Worm (Caenorhabditis elegans) whole organism, mixed stage, embryonic: ENCODE data around the gene pap-2.

Experiments used
- ceh-43 ChIP-seq: fragments of 200-800 bp; sonication (Bioruptor generic); optimal IDR thresholded peaks from 2 replicates; lab custom pipeline; 2018; ENCODE audit warnings: mild to moderate bottlenecking, missing genetic modification characterization, moderate library complexity, missing compliant biosample characterization
- drap-1 ChIP-seq: fragments of 200-800 bp; sonication (Bioruptor generic); optimal IDR thresholded peaks from 3 replicates; lab custom pipeline; 2018; ENCODE audit warnings: mild to moderate bottlenecking, missing genetic modification characterization, missing compliant biosample characterization
- elt-3 ChIP-seq: fragments of 150-350 bp; optimal IDR thresholded peaks from 2 replicates; lab custom pipeline; 2014; ENCODE audit warnings: missing biosample characterization, missing genetic modification characterization
- hlh-1 ChIP-seq: fragments of 150-350 bp; optimal IDR thresholded peaks from 2 replicates; lab custom pipeline; 2014; ENCODE audit warnings: missing biosample characterization, missing genetic modification reagents, missing genetic modification characterization
- nhr-237 ChIP-seq: fragments of 150-350 bp; optimal IDR thresholded peaks from 2 replicates; lab custom pipeline; 2014; ENCODE audit warnings: missing biosample characterization, missing genetic modification characterization
- nhr-28 ChIP-seq: fragments of 150-350 bp; optimal IDR thresholded peaks from 2 replicates; lab custom pipeline; 2014; ENCODE audit warnings: missing biosample characterization, missing genetic modification characterization
- snpc-4 ChIP-seq: fragments of 150-350 bp; optimal IDR thresholded peaks from 2 replicates; lab custom pipeline; 2014; ENCODE audit warnings: missing biosample characterization, missing genetic modification characterization
- sptf-1 ChIP-seq: sonication (generic microtip); optimal IDR thresholded peaks from 2 replicates; lab custom pipeline; 2017; ENCODE audit warnings: mild to moderate bottlenecking, missing genetic modification characterization, moderate library complexity, missing compliant biosample characterization
- tbx-8 ChIP-seq: fragments of 200-800 bp; sonication (Bioruptor generic); optimal IDR thresholded peaks from 2 replicates; lab custom pipeline; 2018; ENCODE audit warnings: mild to moderate bottlenecking, missing genetic modification characterization, moderate library complexity, missing compliant biosample characterization
- unc-62 ChIP-seq: fragments of 150-350 bp; optimal IDR thresholded peaks from 2 replicates; lab custom pipeline; 2014; ENCODE audit warnings: missing biosample characterization, missing genetic modification reagents, missing genetic modification characterization

- TF ChIP-seq snpc-4 (tag; lab: Kevin White, UChicago) (no peak), ceh-43 (GFP tag; lab: Kevin White, UChicago) (no peak), elt-3 (tag; lab: Kevin White, UChicago) (no peak), nhr-237 (no peak), nhr-28 (tag; lab: Kevin White, UChicago) (no peak), tbx-8 (GFP tag; lab: Kevin White, UChicago) (no peak), unc-62 (GFP tag; lab: Kevin White, UChicago) (no peak), drap-1 (no peak), sptf-1 (tag; lab: Kevin White, UChicago) (no peak), hlh-1 (tag; lab: Kevin White, UChicago) (no peak)
Observed at ce11 chrII:9559929-9560328, 49.3 kb downstream of the pap-2 start, which contains the start of gene F35H8.4.
